Fruit fly (Drosophila melanogaster) whole organism, embryonic: ENCODE results near the gene anne.

Experiments used
- CG18011 ChIP-seq: fragments of 200-800 bp; sonication (Bioruptor generic); optimal IDR thresholded peaks from 2 replicates; lab custom pipeline; 2017; ENCODE audit warnings: missing biosample characterization, missing genetic modification characterization, mild to moderate bottlenecking, moderate library complexity, missing genotype
- CG2116 ChIP-seq: fragments of 200-800 bp; sonication (Bioruptor generic); optimal IDR thresholded peaks from 3 replicates; lab custom pipeline; 2018; ENCODE audit warnings: missing biosample characterization, mild to moderate bottlenecking, missing genetic modification characterization
- CG34422 ChIP-seq: fragments of 200-800 bp; sonication (Bioruptor generic); IDR thresholded peaks from 3 replicates; pipeline ENCODE4 v1.3.6; 2022; ENCODE audit warnings: missing biosample characterization, missing genetic modification characterization
- Dbx ChIP-seq: fragments of 200-800 bp; sonication (Bioruptor generic); IDR thresholded peaks from 3 replicates; pipeline ENCODE4 v1.3.6; 2022; ENCODE audit warnings: missing biosample characterization, missing genetic modification characterization
- bab2 ChIP-seq: fragments of 200-800 bp; sonication (Bioruptor generic); optimal IDR thresholded peaks from 2 replicates; lab custom pipeline; 2016; ENCODE audit warnings: missing biosample characterization, missing genetic modification characterization
- esg ChIP-seq: fragments of 200-800 bp; sonication (Bioruptor generic); conservative IDR thresholded peaks from 2 replicates; pipeline ENCODE4 v1.3.6; 2022; ENCODE audit warnings: missing biosample characterization, missing genetic modification characterization
- lab ChIP-seq: fragments of 200-800 bp; sonication (Bioruptor generic); optimal IDR thresholded peaks from 3 replicates; lab custom pipeline; 2017; ENCODE audit warnings: missing biosample characterization, missing genetic modification characterization, mild to moderate bottlenecking, moderate library complexity, missing genetic modification reagents
- lola ChIP-seq, 3 experiments: fragments of >200 bp in 2 of 3; fragments of 200-800 bp in 1 of 3; sonication (Bioruptor generic) in 1 of 3; optimal IDR thresholded peaks; 2 replicates each; lab custom pipeline; 2017 to 2019; ENCODE audit warnings: missing biosample characterization in 3 of 3, missing genetic modification characterization in 3 of 3, mild to moderate bottlenecking in 1 of 3, moderate library complexity in 1 of 3
- nom ChIP-seq: fragments of 200-800 bp; sonication (Bioruptor generic); optimal IDR thresholded peaks from 2 replicates; lab custom pipeline; 2017; ENCODE audit warnings: missing biosample characterization, missing genetic modification characterization, mild to moderate bottlenecking, moderate library complexity, missing genetic modification reagents
- pfk ChIP-seq: fragments of 200-800 bp; sonication (Bioruptor generic); optimal IDR thresholded peaks from 2 replicates; lab custom pipeline; 2018; ENCODE audit warnings: missing biosample characterization, mild to moderate bottlenecking, missing genetic modification characterization, moderate library complexity
- tin ChIP-seq: fragments of 200-800 bp; sonication (Bioruptor generic); optimal IDR thresholded peaks from 3 replicates; lab custom pipeline; 2016; ENCODE audit warnings: missing biosample characterization, missing genetic modification characterization
- toy ChIP-seq: fragments of 200-800 bp; sonication (Bioruptor generic); IDR thresholded peaks from 2 replicates; pipeline ENCODE4 v1.3.6; 2022; ENCODE audit warnings: missing biosample characterization, missing genetic modification characterization

DNA sequence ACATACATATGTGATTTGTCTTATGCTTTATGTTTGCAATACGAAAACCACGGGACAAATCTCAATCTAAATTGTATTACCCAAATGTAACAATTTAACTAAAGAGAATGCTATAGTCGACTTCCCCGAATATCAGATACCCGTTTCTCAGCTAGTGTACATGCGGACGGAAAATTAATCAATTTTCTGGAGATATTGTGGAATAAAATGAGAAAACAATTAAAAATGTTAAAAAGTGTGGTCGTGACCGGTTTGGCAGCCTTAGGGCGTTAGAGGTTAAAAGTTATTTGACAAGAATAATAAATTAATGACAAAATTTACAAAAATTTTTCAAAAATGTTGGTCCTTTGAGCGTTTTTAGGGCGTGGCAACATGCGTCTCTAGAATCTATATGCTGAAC lies 60.5 kb downstream of the anne start:
- TF ChIP-seq nom (GFP tag; lab: Kevin White, UChicago) (no peak), CG18011 (GFP tag; lab: Kevin White, UChicago) (no peak), Dbx (GFP tag; lab: Robert Waterston, UW) (no peak), lola (GFP tag; optimal IDR thresholded peaks at IDR 0.05; lab: Kevin White, UChicago) (no peak), toy (no peak), lab (GFP tag; lab: Kevin White, UChicago) (no peak), pfk (no peak), CG2116 (GFP tag; lab: Kevin White, UChicago) (no peak), tin (GFP tag; lab: Kevin White, UChicago) (no peak), bab2 (GFP tag; lab: Kevin White, UChicago) (no peak), esg (GFP tag; lab: Robert Waterston, UW) (no peak), CG34422 (GFP tag; lab: Robert Waterston, UW) (no peak)
